Worm (Caenorhabditis elegans) whole organism, L4/young adult: ENCODE results near the gene mpz-5.

Experiments
- dao-5 ChIP-seq: sonication (generic microtip); optimal IDR thresholded peaks from 2 replicates; lab custom pipeline; 2016; ENCODE audit warnings: missing genotype, missing genetic modification characterization, moderate library complexity, missing compliant biosample characterization
- him-1 ChIP-seq: sonication (generic microtip); optimal IDR thresholded peaks from 2 replicates; lab custom pipeline; 2016; ENCODE audit warnings: missing genotype, missing genetic modification reagents, missing genetic modification characterization, missing compliant biosample characterization

DNA sequence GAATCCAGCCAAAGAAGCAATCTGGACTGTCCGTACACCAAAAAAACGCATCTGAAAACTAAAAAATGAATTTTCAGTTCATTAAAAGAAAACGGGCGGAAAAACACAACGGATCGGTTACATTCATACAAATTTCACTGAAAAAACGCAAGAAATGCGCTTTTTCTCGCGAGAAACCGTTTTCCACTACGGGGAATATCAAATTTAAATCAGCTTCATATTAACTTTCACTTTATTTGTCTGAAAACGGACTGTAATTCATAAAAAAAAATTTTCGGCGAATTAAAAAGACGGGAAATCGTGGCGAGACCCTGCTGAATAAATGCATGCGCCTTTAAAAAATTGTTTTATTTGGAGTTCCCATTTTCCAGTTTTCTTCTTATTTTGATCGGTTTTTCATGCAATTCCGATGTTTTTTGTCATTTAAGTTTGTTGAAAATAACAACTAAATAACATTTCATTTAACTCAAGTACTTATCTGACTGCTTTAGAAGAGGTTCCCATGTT is 5.8 kb downstream of the mpz-5 start, which contains the start of gene pges-2:
- TF ChIP-seq dao-5 (no peak), him-1 (tag; lab: Kevin White, UChicago) (no peak)
